Fruit fly (Drosophila melanogaster): ENCODE results near the gene Eig71Ej.

DNA sequence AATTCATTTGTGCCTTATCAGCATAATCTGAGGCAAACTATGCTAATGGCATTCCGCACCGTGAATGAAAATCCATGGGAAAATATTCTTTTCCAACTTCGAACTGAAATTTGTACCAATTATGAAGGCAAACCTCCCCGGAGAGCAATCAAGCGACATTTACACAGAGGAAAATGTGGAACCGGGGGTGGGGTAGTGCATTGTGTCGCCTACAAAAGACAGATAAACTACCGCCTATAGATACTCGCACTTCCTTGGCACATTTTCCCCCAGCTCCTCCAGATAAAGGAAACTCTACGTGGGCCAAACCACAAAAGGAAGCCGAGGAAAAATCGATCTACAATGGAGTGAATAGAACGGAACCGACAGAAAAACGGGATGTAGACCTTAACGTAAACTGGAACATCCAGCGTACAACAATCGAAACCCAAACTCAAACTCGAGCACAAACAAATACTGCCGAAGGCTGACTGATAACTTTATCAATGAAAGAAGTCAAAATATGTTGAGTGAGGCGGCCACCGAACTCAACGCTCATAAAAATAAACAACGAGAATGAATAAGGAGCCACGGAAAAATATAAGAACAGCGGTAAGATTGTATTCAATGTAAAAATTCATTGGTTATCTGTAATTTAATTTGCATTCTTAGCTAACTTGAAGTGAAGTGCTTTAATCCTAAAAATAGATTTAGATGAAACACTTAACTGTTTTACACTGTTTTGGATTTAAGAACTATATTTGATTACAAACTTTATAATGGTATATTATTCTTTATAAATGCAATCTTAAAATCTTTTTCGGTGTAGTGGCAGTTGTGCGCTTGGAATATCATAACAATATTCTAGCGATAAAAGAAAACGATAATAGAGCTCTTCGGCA, 30.1 kb upstream of the Eig71Ej start:
- TF ChIP-seq Eip75B (GFP tag; optimal IDR thresholded peaks at IDR 0.05) (no peak), CG8632 (GFP tag; optimal IDR thresholded peaks at IDR 0.05) (no peak), Eip78C (GFP tag) (no peak), Hr38 (GFP tag; optimal IDR thresholded peaks at IDR 0.05) (no peak), Lpt (GFP tag; optimal IDR thresholded peaks at IDR 0.05) (no peak), CG16779 (tag; optimal IDR thresholded peaks at IDR 0.05) (no peak), Blimp-1 (GFP tag; optimal IDR thresholded peaks at IDR 0.05) (no peak)
